Worm (Caenorhabditis elegans) whole organism, young adult: Measurements from ENCODE around the gene F13H8.2.

Experiments used
- cebp-1 ChIP-seq, 2 experiments: fragments of 200-800 bp in 1 of 2; sonication (Bioruptor generic) in 1 of 2; sonication (generic microtip) in 1 of 2; IDR thresholded peaks in 1 of 2; optimal IDR thresholded peaks in 1 of 2; 2 replicates each; pipeline versions ENCODE4 v1.3.6 to Lab custom; 2017 to 2022; ENCODE audit warnings: missing compliant biosample characterization in 2 of 2, missing genetic modification characterization in 2 of 2, mild to moderate bottlenecking in 1 of 2, missing genetic modification reagents in 1 of 2, moderate library complexity in 1 of 2
- lag-1 ChIP-seq: fragments of 200-800 bp; sonication (Bioruptor generic); IDR thresholded peaks from 2 replicates; pipeline ENCODE4 v1.3.6; 2022; ENCODE audit warnings: missing genetic modification reagents, missing genetic modification characterization, missing compliant biosample characterization
- madf-6 ChIP-seq: fragments of 200-800 bp; sonication (Bioruptor generic); IDR thresholded peaks from 2 replicates; pipeline ENCODE4 v1.3.6; 2022; ENCODE audit warnings: missing genetic modification reagents, missing genetic modification characterization, missing compliant biosample characterization
- pha-4 ChIP-seq: fragments of 150-350 bp; sonication (generic microtip); optimal IDR thresholded peaks from 2 replicates; lab custom pipeline; 2014; ENCODE audit warnings: missing biosample characterization, missing genetic modification reagents, missing genetic modification characterization

ce11 chrII:6245199-6245702, 24.9 kb upstream of the F13H8.2 start, which contains the start of gene blos-4:
- TF ChIP-seq pha-4 (tag; lab: Kevin White, UChicago) (no peak), lag-1 (GFP tag; lab: Robert Waterston, UW) (no peak), madf-6 (GFP tag; lab: Robert Waterston, UW) (no peak), cebp-1 (GFP tag; IDR thresholded peaks at IDR 0.05; lab: Robert Waterston, UW) (no peak), cebp-1 (tag; optimal IDR thresholded peaks at IDR 0.05; lab: Kevin White, UChicago) (no peak)
